Worm (Caenorhabditis elegans) whole organism, late embryonic: Measurements from ENCODE around the gene F49F1.7.

Experiments
- ceh-24 ChIP-seq: sonication (generic microtip); optimal IDR thresholded peaks from 2 replicates; lab custom pipeline; 2016; ENCODE audit warnings: mild to moderate bottlenecking, missing genetic modification characterization, missing compliant biosample characterization
- fkh-10 ChIP-seq: fragments of 150-350 bp; optimal IDR thresholded peaks from 2 replicates; lab custom pipeline; 2014; ENCODE audit warnings: missing biosample characterization, missing genetic modification reagents, missing genetic modification characterization
- nfya-1 ChIP-seq: sonication (generic microtip); optimal IDR thresholded peaks from 2 replicates; lab custom pipeline; 2017; ENCODE audit warnings: missing genetic modification characterization, mild to moderate bottlenecking, missing compliant biosample characterization, antibody characterized with exemption, moderate library complexity
- pha-4 ChIP-seq: fragments of 150-350 bp; optimal IDR thresholded peaks from 2 replicates; lab custom pipeline; 2018; ENCODE audit warnings: missing biosample characterization, missing genetic modification reagents, missing genetic modification characterization
- unc-86 ChIP-seq: sonication (generic microtip); optimal IDR thresholded peaks from 2 replicates; lab custom pipeline; 2016; ENCODE audit warnings: missing genetic modification characterization, missing compliant biosample characterization

DNA sequence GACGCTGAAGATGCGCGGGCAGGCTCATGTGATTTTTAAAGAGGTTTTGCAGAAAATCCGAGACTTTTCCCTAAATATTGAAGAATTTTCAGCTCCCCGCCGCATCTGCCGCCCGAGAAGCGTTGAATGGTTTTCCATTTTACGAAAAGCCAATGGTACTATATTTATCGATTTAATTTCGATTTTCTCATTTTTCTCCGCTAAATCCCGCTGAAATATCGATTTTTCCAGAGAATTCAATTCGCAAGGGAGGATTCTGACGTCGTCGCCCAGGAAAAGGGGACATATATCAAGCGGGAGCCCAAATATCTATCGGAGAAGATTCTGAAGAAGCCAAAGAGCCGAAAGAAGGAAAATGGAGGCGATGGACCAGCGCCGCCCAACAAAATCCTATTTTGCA is 46.7 kb upstream of the F49F1.7 start:
- TF ChIP-seq nfya-1 (tag; lab: Kevin White, UChicago), result no peak
- no peak for TF ChIP-seq unc-86
- no peak for TF ChIP-seq fkh-10 (GFP tag; lab: Kevin White, UChicago)
- TF ChIP-seq ceh-24 (tag; lab: Kevin White, UChicago), result no peak
- no peak for TF ChIP-seq pha-4 (tag; lab: Kevin White, UChicago)
